Fruit fly (Drosophila melanogaster) whole organism, embryonic: Measurements from ENCODE around the gene Z600.

ENCODE experiments used
- Abd-B ChIP-seq: fragments of 200-800 bp; sonication (Bioruptor generic); optimal IDR thresholded peaks from 2 replicates; lab custom pipeline; 2018; ENCODE audit warnings: missing biosample characterization, mild to moderate bottlenecking, missing genetic modification characterization, moderate library complexity
- BEAF-32 ChIP-seq: fragments of 200-800 bp; sonication (Bioruptor generic); optimal IDR thresholded peaks from 3 replicates; lab custom pipeline; 2017; ENCODE audit warnings: missing biosample characterization, missing genetic modification characterization, mild to moderate bottlenecking, moderate library complexity, missing genetic modification reagents
- CG11093 ChIP-seq: fragments of 200-800 bp; sonication (Bioruptor generic); IDR thresholded peaks from 3 replicates; pipeline ENCODE4 v1.3.6; 2022; ENCODE audit warnings: missing biosample characterization, missing genetic modification characterization
- CG11247 ChIP-seq: fragments of 200-800 bp; sonication (Bioruptor generic); IDR thresholded peaks from 2 replicates; pipeline ENCODE4 v1.3.6; 2022; ENCODE audit warnings: missing biosample characterization, missing genetic modification characterization
- CG11695 ChIP-seq: fragments of 200-800 bp; sonication (Bioruptor generic); IDR thresholded peaks from 3 replicates; pipeline ENCODE4 v1.3.6; 2022; ENCODE audit warnings: missing biosample characterization, missing genetic modification characterization
- CG11723 ChIP-seq: fragments of 200-800 bp; sonication (Bioruptor generic); optimal IDR thresholded peaks from 2 replicates; lab custom pipeline; 2017; ENCODE audit warnings: missing biosample characterization, mild to moderate bottlenecking, missing genetic modification characterization
- CG12219 ChIP-seq: fragments of 200-800 bp; sonication (Bioruptor generic); optimal IDR thresholded peaks from 3 replicates; lab custom pipeline; 2018; ENCODE audit warnings: missing biosample characterization, mild to moderate bottlenecking, missing genetic modification characterization
- CG12299 ChIP-seq: fragments of 200-800 bp; sonication (Bioruptor generic); optimal IDR thresholded peaks from 2 replicates; lab custom pipeline; 2018; ENCODE audit warnings: missing biosample characterization, mild to moderate bottlenecking, missing genetic modification characterization
- CG12659 ChIP-seq: fragments of 200-800 bp; sonication (Bioruptor generic); optimal IDR thresholded peaks from 3 replicates; lab custom pipeline; 2017; ENCODE audit warnings: mild to moderate bottlenecking, missing biosample characterization, missing genetic modification reagents, missing genetic modification characterization
- CG14710 ChIP-seq: fragments of 200-800 bp; sonication (Bioruptor generic); optimal IDR thresholded peaks from 3 replicates; lab custom pipeline; 2019; ENCODE audit warnings: missing biosample characterization, mild to moderate bottlenecking, missing genetic modification characterization, moderate library complexity
- CG17361 ChIP-seq: fragments of 200-800 bp; sonication (Bioruptor generic); IDR thresholded peaks from 3 replicates; pipeline ENCODE4 v1.3.6; 2022; ENCODE audit warnings: missing biosample characterization, missing genetic modification characterization
- CG18599 ChIP-seq: fragments of 200-800 bp; sonication (Bioruptor generic); optimal IDR thresholded peaks from 3 replicates; lab custom pipeline; 2017; ENCODE audit warnings: missing biosample characterization, missing genetic modification characterization, mild to moderate bottlenecking, moderate library complexity, missing genetic modification reagents
- CG30020 ChIP-seq: fragments of 200-800 bp; optimal IDR thresholded peaks from 2 replicates; lab custom pipeline; 2019; ENCODE audit warnings: missing biosample characterization, mild to moderate bottlenecking, missing genetic modification characterization, moderate library complexity
- CG31441 ChIP-seq: fragments of 200-800 bp; sonication (Bioruptor generic); IDR thresholded peaks from 2 replicates; pipeline ENCODE4 v1.3.6; 2022; ENCODE audit warnings: missing biosample characterization, missing genetic modification characterization
- CG32532 ChIP-seq: fragments of 200-800 bp; sonication (Bioruptor generic); IDR thresholded peaks from 2 replicates; pipeline ENCODE4 v1.3.6; 2022; ENCODE audit warnings: missing biosample characterization, missing genetic modification characterization
- CG4730 ChIP-seq: fragments of 200-800 bp; sonication (Bioruptor generic); IDR thresholded peaks from 2 replicates; pipeline ENCODE4 v1.3.6; 2022; ENCODE audit warnings: missing biosample characterization, missing genetic modification characterization
- CG7357 ChIP-seq: fragments of 200-800 bp; sonication (Bioruptor generic); IDR thresholded peaks from 3 replicates; pipeline ENCODE4 v1.3.6; 2022; ENCODE audit warnings: missing biosample characterization, missing genetic modification characterization
- CG7745 ChIP-seq: fragments of 200-800 bp; sonication (Bioruptor generic); optimal IDR thresholded peaks from 2 replicates; lab custom pipeline; 2018; ENCODE audit warnings: missing biosample characterization, mild to moderate bottlenecking, missing genetic modification characterization, moderate library complexity
- CG7786 ChIP-seq: fragments of 200-800 bp; sonication (Bioruptor generic); optimal IDR thresholded peaks from 2 replicates; lab custom pipeline; 2016; ENCODE audit warnings: missing biosample characterization, missing genetic modification characterization
- CG9609 ChIP-seq: fragments of 200-800 bp; sonication (Bioruptor generic); optimal IDR thresholded peaks from 3 replicates; lab custom pipeline; 2016; ENCODE audit warnings: missing biosample characterization, missing genetic modification characterization
- HLHmδ ChIP-seq: fragments of 200-800 bp; sonication (Bioruptor generic); optimal IDR thresholded peaks from 2 replicates; lab custom pipeline; 2018; ENCODE audit warnings: missing biosample characterization, mild to moderate bottlenecking, missing genetic modification characterization, moderate library complexity
- NK7.1 ChIP-seq: fragments of 200-800 bp; sonication (Bioruptor generic); optimal IDR thresholded peaks from 3 replicates; lab custom pipeline; 2016; ENCODE audit warnings: missing biosample characterization, missing genetic modification characterization
- Ssrp ChIP-seq: fragments of 200-800 bp; sonication (Bioruptor generic); optimal IDR thresholded peaks from 2 replicates; lab custom pipeline; 2018; ENCODE audit warnings: missing biosample characterization, mild to moderate bottlenecking, missing genetic modification characterization, moderate library complexity
- Trl ChIP-seq, 3 experiments: fragments of >200 bp in 2 of 3; fragments of 200-800 bp in 1 of 3; sonication (Bioruptor generic) in 1 of 3; optimal IDR thresholded peaks; 2 replicates in 1 of 3; 3 replicates in 2 of 3; lab custom pipeline; 2016 to 2017; ENCODE audit warnings: missing biosample characterization in 1 of 3, missing genetic modification characterization in 1 of 3
- Xrp1 ChIP-seq: fragments of 200-800 bp; sonication (Bioruptor generic); IDR thresholded peaks from 2 replicates; pipeline ENCODE4 v1.3.6; 2022; ENCODE audit warnings: missing biosample characterization, missing genetic modification characterization
- al ChIP-seq: fragments of 200-800 bp; sonication (Bioruptor generic); IDR thresholded peaks from 2 replicates; pipeline ENCODE4 v1.3.6; 2022; ENCODE audit warnings: missing biosample characterization, missing genetic modification characterization
- ato ChIP-seq: fragments of 200-800 bp; sonication (Bioruptor generic); IDR thresholded peaks from 2 replicates; pipeline ENCODE4 v1.3.6; 2022; ENCODE audit warnings: missing biosample characterization, missing genetic modification characterization; ENCODE audit not compliant: partially characterized antibody
- bab2 ChIP-seq: fragments of 200-800 bp; sonication (Bioruptor generic); optimal IDR thresholded peaks from 2 replicates; lab custom pipeline; 2016; ENCODE audit warnings: missing biosample characterization, missing genetic modification characterization
- chn ChIP-seq: fragments of 200-800 bp; sonication (Bioruptor generic); optimal IDR thresholded peaks from 2 replicates; lab custom pipeline; 2016; ENCODE audit warnings: missing biosample characterization, missing genetic modification characterization
- da ChIP-seq: fragments of 200-800 bp; sonication (Bioruptor generic); optimal IDR thresholded peaks from 2 replicates; lab custom pipeline; 2016; ENCODE audit warnings: missing biosample characterization, missing genetic modification characterization
- dan ChIP-seq: fragments of 200-800 bp; sonication (Bioruptor generic); IDR thresholded peaks from 2 replicates; pipeline ENCODE4 v1.3.6; 2022; ENCODE audit warnings: missing biosample characterization, missing genetic modification characterization
- dimm ChIP-seq: fragments of 200-800 bp; sonication (Bioruptor generic); IDR thresholded peaks from 2 replicates; pipeline ENCODE4 v1.3.6; 2022; ENCODE audit warnings: missing biosample characterization, missing genetic modification characterization
- dpn ChIP-seq, 2 experiments: fragments of 200-800 bp; sonication (Bioruptor generic); optimal IDR thresholded peaks; 3 replicates each; lab custom pipeline; 2016; ENCODE audit warnings: missing biosample characterization in 2 of 2, missing genetic modification characterization in 2 of 2
- en ChIP-seq: fragments of 200-800 bp; sonication (Bioruptor generic); optimal IDR thresholded peaks from 2 replicates; lab custom pipeline; 2016; ENCODE audit warnings: missing biosample characterization, missing genetic modification characterization
- exex ChIP-seq: fragments of 200-800 bp; sonication (Bioruptor generic); optimal IDR thresholded peaks from 4 replicates; lab custom pipeline; 2018; ENCODE audit warnings: missing biosample characterization, mild to moderate bottlenecking, missing genetic modification characterization, moderate library complexity
- ham ChIP-seq: fragments of 200-800 bp; sonication (Bioruptor generic); IDR thresholded peaks from 2 replicates; pipeline ENCODE4 v1.3.6; 2022; ENCODE audit warnings: missing biosample characterization, missing genetic modification characterization
- insv ChIP-seq, 2 experiments: fragments of 200-800 bp; sonication (Bioruptor generic); optimal IDR thresholded peaks; 3 replicates each; lab custom pipeline; 2016 to 2018; ENCODE audit warnings: missing biosample characterization in 2 of 2, missing genetic modification characterization in 2 of 2
- ken ChIP-seq: fragments of 200-800 bp; sonication (Bioruptor generic); IDR thresholded peaks from 3 replicates; pipeline ENCODE4 v1.3.6; 2022; ENCODE audit warnings: missing biosample characterization, missing genetic modification characterization
- lilli ChIP-seq: fragments of 200-800 bp; sonication (Bioruptor generic); optimal IDR thresholded peaks from 3 replicates; lab custom pipeline; 2016; ENCODE audit warnings: missing biosample characterization, missing genetic modification characterization
- nau ChIP-seq: fragments of 200-800 bp; sonication (Bioruptor generic); optimal IDR thresholded peaks from 3 replicates; lab custom pipeline; 2017; ENCODE audit warnings: missing biosample characterization, mild to moderate bottlenecking, missing genetic modification characterization, missing genetic modification reagents
- pan ChIP-seq, 4 experiments: fragments of >200 bp in 3 of 4; fragments of 200-800 bp in 1 of 4; sonication (Bioruptor generic) in 1 of 4; optimal IDR thresholded peaks in 3 of 4; IDR thresholded peaks in 1 of 4; 2 replicates each; pipeline versions ENCODE4 v1.3.6 to Lab custom; 2017 to 2022; ENCODE audit warnings: missing biosample characterization in 2 of 4, missing genetic modification characterization in 2 of 4, mixed read lengths in 1 of 4
- psq ChIP-seq: fragments of 200-800 bp; sonication (Bioruptor generic); optimal IDR thresholded peaks from 2 replicates; lab custom pipeline; 2017; ENCODE audit warnings: missing biosample characterization, missing genetic modification characterization
- scrt ChIP-seq: fragments of 200-800 bp; sonication (Bioruptor generic); optimal IDR thresholded peaks from 2 replicates; lab custom pipeline; 2018; ENCODE audit warnings: missing biosample characterization, mild to moderate bottlenecking, missing genetic modification characterization, moderate library complexity
- slou ChIP-seq: fragments of 200-800 bp; sonication (Bioruptor generic); optimal IDR thresholded peaks from 3 replicates; lab custom pipeline; 2016; ENCODE audit warnings: missing biosample characterization, missing genetic modification characterization
- so ChIP-seq: fragments of 200-800 bp; sonication (Bioruptor generic); IDR thresholded peaks from 3 replicates; pipeline ENCODE4 v1.3.6; 2022; ENCODE audit warnings: missing biosample characterization, missing genetic modification characterization
- ssp ChIP-seq: fragments of 200-800 bp; sonication (Bioruptor generic); IDR thresholded peaks from 2 replicates; pipeline ENCODE4 v1.3.6; 2022; ENCODE audit warnings: missing biosample characterization, missing genetic modification characterization
- tup ChIP-seq: fragments of 200-800 bp; sonication (Bioruptor generic); optimal IDR thresholded peaks from 2 replicates; lab custom pipeline; 2016; ENCODE audit warnings: missing biosample characterization, mild to moderate bottlenecking, missing genetic modification characterization, moderate library complexity
- vnd ChIP-seq: fragments of 200-800 bp; sonication (Bioruptor generic); IDR thresholded peaks from 3 replicates; pipeline ENCODE4 v1.3.6; 2022; ENCODE audit warnings: missing biosample characterization, missing genetic modification characterization; ENCODE audit not compliant: partially characterized antibody
- wdn ChIP-seq: fragments of 200-800 bp; sonication (Bioruptor generic); IDR thresholded peaks from 2 replicates; pipeline ENCODE4 v1.3.6; 2022; ENCODE audit warnings: missing biosample characterization, missing genetic modification characterization

Z600 gene

DNA sequence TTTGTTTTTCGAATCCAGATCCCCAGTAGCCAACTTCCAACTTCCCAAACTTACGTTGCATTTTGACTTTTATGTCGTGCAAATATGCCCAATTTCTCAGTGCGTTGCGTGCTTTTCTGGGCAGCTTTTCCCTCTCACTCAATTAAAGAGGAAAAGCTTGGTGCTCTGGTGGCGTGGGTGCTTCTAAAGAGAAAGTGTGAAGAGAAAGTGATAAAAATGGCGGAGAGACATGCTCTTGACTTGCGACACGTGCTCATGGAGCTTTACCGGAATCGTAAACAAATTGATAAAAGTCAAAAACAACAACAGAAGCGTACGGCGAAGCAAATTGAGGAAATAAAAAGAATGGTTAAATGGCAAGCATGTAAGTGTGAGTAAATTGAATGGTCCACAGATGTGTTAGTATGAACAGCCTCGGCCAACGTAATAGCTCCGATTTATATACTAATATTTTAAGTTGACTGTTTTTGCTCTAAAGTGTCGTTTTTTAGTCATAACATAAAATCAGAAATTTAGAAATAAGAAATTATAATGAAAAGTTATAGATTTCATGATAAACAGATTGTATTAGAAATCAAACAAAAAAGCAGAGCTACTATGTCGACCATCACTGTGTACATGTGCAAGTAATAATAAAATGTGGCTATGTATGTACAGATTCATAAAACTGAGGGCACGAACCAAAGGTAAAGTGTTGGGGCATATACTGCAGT is 14.8 kb upstream of the Z600 start (continued):
- TF ChIP-seq CG11093 (GFP tag; lab: Robert Waterston, UW) (no peak), ham (GFP tag; lab: Robert Waterston, UW) (no peak), dimm (GFP tag; lab: Robert Waterston, UW) (no peak), Abd-B (no peak), BEAF-32 (GFP tag; lab: Kevin White, UChicago) (no peak), CG12219 (GFP tag; lab: Kevin White, UChicago) (no peak), Trl (optimal IDR thresholded peaks at IDR 0.05; lab: Kevin White, UChicago) (peak; percentile 75 to 85), Trl (GFP tag; optimal IDR thresholded peaks at IDR 0.05; lab: Kevin White, UChicago) (no peak), CG17361 (GFP tag; lab: Robert Waterston, UW) (peak; percentile 54; the same call in 2 of the 3 replicates), CG11723 (no peak), psq (no peak), wdn (GFP tag; lab: Robert Waterston, UW) (no peak), slou (GFP tag; lab: Kevin White, UChicago) (no peak), NK7.1 (GFP tag; lab: Kevin White, UChicago) (no peak), vnd (GFP tag; lab: Robert Waterston, UW) (no peak), CG32532 (GFP tag; lab: Robert Waterston, UW) (peak; percentile 24; the same call in 1 of the 2 replicates), ssp (GFP tag; lab: Robert Waterston, UW) (no peak), CG7357 (no peak), CG7745 (tag; lab: Kevin White, UChicago) (no peak), CG12299 (no peak), lilli (no peak), CG11695 (GFP tag; lab: Robert Waterston, UW) (no peak), CG31441 (GFP tag; lab: Robert Waterston, UW) (peak; percentile 58; the same call in 1 of the 2 replicates), exex (tag; lab: Kevin White, UChicago) (no peak), CG14710 (tag; lab: Kevin White, UChicago) (no peak), da (no peak), dpn (GFP tag; optimal IDR thresholded peaks at IDR 0.05; lab: Kevin White, UChicago) (no peak), Xrp1 (GFP tag; lab: Robert Waterston, UW) (0 out of 2 replicates have a peak, but pooled peaks have one; percentile 11), ato (GFP tag; lab: Robert Waterston, UW) (no peak), HLHmδ (no peak), CG18599 (GFP tag; lab: Kevin White, UChicago) (peak; percentile 44), insv (GFP tag; optimal IDR thresholded peaks at IDR 0.05; lab: Kevin White, UChicago) (no peak), nau (GFP tag; lab: Kevin White, UChicago) (no peak), CG11247 (no peak), en (GFP tag; lab: Kevin White, UChicago) (no peak), CG9609 (GFP tag; lab: Kevin White, UChicago) (no peak), CG7786 (no peak), dan (no peak), so (GFP tag; lab: Robert Waterston, UW) (no peak), pan (optimal IDR thresholded peaks at IDR 0.05; lab: Kevin White, UChicago) (no peak), pan (GFP tag; optimal IDR thresholded peaks at IDR 0.05 in 1 of 2, IDR thresholded peaks at IDR 0.05 in 1 of 2) (peak in 1 of 2 experiments; percentile 12), ken (no peak), Ssrp (tag; lab: Kevin White, UChicago) (no peak), tup (no peak), CG12659 (GFP tag; lab: Kevin White, UChicago) (peak; percentile 23), scrt (GFP tag; lab: Kevin White, UChicago) (no peak), al (GFP tag; lab: Robert Waterston, UW) (0 out of 2 replicates have a peak, but pooled peaks have one; percentile 24), CG30020 (no peak), bab2 (GFP tag; lab: Kevin White, UChicago) (no peak), chn (GFP tag; lab: Kevin White, UChicago) (no peak), CG4730 (no peak)
